5 fruit fly cellular contexts compared by ENCODE assay signal in genomic region chrX:6997653-6998491, dm6.
TF ChIP-seq lines count a peak whose summit lies in the region.

No protein-coding gene starts in this region.

- TF ChIP-seq CTCF in whole organism, embryonic (GFP tag; optimal IDR thresholded peaks at IDR 0.05; lab: Kevin White, UChicago): no peak

TF ChIP-seq in whole organism, adult, 20 proteins besides CTCF, POLR2A, EP300 and RAD21 (continues in another document):
- TF ChIP-seq CG7045 (GFP tag; optimal IDR thresholded peaks at IDR 0.05; lab: Kevin White, UChicago): no peak
- TF ChIP-seq cnc (optimal IDR thresholded peaks at IDR 0.05; lab: Kevin White, UChicago): no peak
- no peak for TF ChIP-seq Mnt (GFP tag; optimal IDR thresholded peaks at IDR 0.05; lab: Kevin White, UChicago)
- TF ChIP-seq bab1 (GFP tag; optimal IDR thresholded peaks at IDR 0.05; lab: Kevin White, UChicago): peak; percentile 55
- peak; percentile 50 for TF ChIP-seq CG14711 (tag; optimal IDR thresholded peaks at IDR 0.05; lab: Kevin White, UChicago)
- TF ChIP-seq tj (GFP tag; optimal IDR thresholded peaks at IDR 0.05; lab: Kevin White, UChicago): no peak
- TF ChIP-seq CG11617 (GFP tag; optimal IDR thresholded peaks at IDR 0.05; lab: Kevin White, UChicago): peak; percentile 8
- no peak for TF ChIP-seq toe (GFP tag; optimal IDR thresholded peaks at IDR 0.05; lab: Kevin White, UChicago)
- no peak for TF ChIP-seq CG7101 (tag; optimal IDR thresholded peaks at IDR 0.05; lab: Kevin White, UChicago)
- no peak for TF ChIP-seq Clk (GFP tag; optimal IDR thresholded peaks at IDR 0.05; lab: Kevin White, UChicago)
- TF ChIP-seq CG1620 (GFP tag; optimal IDR thresholded peaks at IDR 0.05; lab: Kevin White, UChicago): peak; percentile 29
- no peak for TF ChIP-seq ovo (GFP tag; optimal IDR thresholded peaks at IDR 0.05; lab: Kevin White, UChicago)
- no peak for TF ChIP-seq CG12768 (GFP tag; optimal IDR thresholded peaks at IDR 0.05; lab: Kevin White, UChicago)
- no peak for TF ChIP-seq kay (GFP tag; lab: Kevin White, UChicago; ENCODE audit: borderline replicate concordance)
- no peak for TF ChIP-seq CG33017 (tag; optimal IDR thresholded peaks at IDR 0.05; lab: Kevin White, UChicago)
- peak; percentile 50 for TF ChIP-seq CG5204 (GFP tag; optimal IDR thresholded peaks at IDR 0.05; lab: Kevin White, UChicago)
- TF ChIP-seq cic (GFP tag; optimal IDR thresholded peaks at IDR 0.05; lab: Kevin White, UChicago): no peak
- TF ChIP-seq pad (GFP tag; optimal IDR thresholded peaks at IDR 0.05; lab: Kevin White, UChicago): no peak
- no peak for TF ChIP-seq Crg-1 (GFP tag; optimal IDR thresholded peaks at IDR 0.05; lab: Kevin White, UChicago)

TF ChIP-seq in whole organism, embryonic, 481 proteins besides CTCF, POLR2A, EP300 and RAD21 (continues in another document):
- TF ChIP-seq CG2889 (GFP tag; IDR thresholded peaks at IDR 0.05; lab: Robert Waterston, UW) (no peak), CG17361 (GFP tag; IDR thresholded peaks at IDR 0.05; lab: Robert Waterston, UW) (peak; percentile 59), CG17385 (GFP tag; optimal IDR thresholded peaks at IDR 0.05; lab: Kevin White, UChicago) (no peak), CG10274 (GFP tag; optimal IDR thresholded peaks at IDR 0.05; lab: Kevin White, UChicago) (no peak), CG4854 (GFP tag; optimal IDR thresholded peaks at IDR 0.05; lab: Kevin White, UChicago) (no peak), CG13775 (GFP tag; optimal IDR thresholded peaks at IDR 0.05; lab: Kevin White, UChicago) (peak; percentile 24), CG7839 (tag; optimal IDR thresholded peaks at IDR 0.05; lab: Kevin White, UChicago) (peak; percentile 10), sc (optimal IDR thresholded peaks at IDR 0.05; lab: Kevin White, UChicago) (no peak), sc (GFP tag; optimal IDR thresholded peaks at IDR 0.05; lab: Kevin White, UChicago) (peak; percentile 32), HmgZ (tag; optimal IDR thresholded peaks at IDR 0.05; lab: Kevin White, UChicago) (no peak), CG10147 (GFP tag; optimal IDR thresholded peaks at IDR 0.05; lab: Kevin White, UChicago) (no peak), Tbp (GFP tag; optimal IDR thresholded peaks at IDR 0.05; lab: Kevin White, UChicago) (no peak), Gug (GFP tag; IDR thresholded peaks at IDR 0.05; lab: Robert Waterston, UW) (no peak), CG6765 (GFP tag; optimal IDR thresholded peaks at IDR 0.05; lab: Kevin White, UChicago) (no peak), CG31441 (GFP tag; IDR thresholded peaks at IDR 0.05; lab: Robert Waterston, UW) (no peak), NC2β (GFP tag; optimal IDR thresholded peaks at IDR 0.05; lab: Kevin White, UChicago) (no peak), CG9817 (tag; optimal IDR thresholded peaks at IDR 0.05; lab: Kevin White, UChicago) (no peak), al (GFP tag; IDR thresholded peaks at IDR 0.05; lab: Robert Waterston, UW) (no peak), pros (GFP tag; optimal IDR thresholded peaks at IDR 0.05; lab: Kevin White, UChicago) (no peak), CG43689 (GFP tag; IDR thresholded peaks at IDR 0.05; lab: Robert Waterston, UW) (no peak)

TF ChIP-seq in whole organism, prepupa, 60 proteins besides CTCF, POLR2A, EP300 and RAD21 (continues in another document):
- peak; percentile 5 for TF ChIP-seq CG6854 (GFP tag; optimal IDR thresholded peaks at IDR 0.05; lab: Kevin White, UChicago)
- TF ChIP-seq CG34406 (GFP tag; optimal IDR thresholded peaks at IDR 0.05; lab: Kevin White, UChicago): peak; percentile 82
- peak; percentile 74 for TF ChIP-seq Hr4 (GFP tag; optimal IDR thresholded peaks at IDR 0.05; lab: Kevin White, UChicago)
- peak; percentile 46 for TF ChIP-seq Lpt (GFP tag; optimal IDR thresholded peaks at IDR 0.05; lab: Kevin White, UChicago)
- TF ChIP-seq dsx (GFP tag; optimal IDR thresholded peaks at IDR 0.05; lab: Kevin White, UChicago; ENCODE audit: poor library complexity, severe bottlenecking): peak; percentile 82
- peak; percentile 86 for TF ChIP-seq Sox14 (GFP tag; optimal IDR thresholded peaks at IDR 0.05; lab: Kevin White, UChicago)
- peak; percentile 76 for TF ChIP-seq Eip75B (GFP tag; optimal IDR thresholded peaks at IDR 0.05; lab: Kevin White, UChicago)
- peak; percentile 56; the same call in 1 of the 2 replicates for TF ChIP-seq CG11294 (GFP tag; IDR thresholded peaks at IDR 0.05; lab: Robert Waterston, UW)
- TF ChIP-seq achi (GFP tag; optimal IDR thresholded peaks at IDR 0.05; lab: Kevin White, UChicago): peak; percentile 87
- no peak for TF ChIP-seq fkh (GFP tag; optimal IDR thresholded peaks at IDR 0.05; lab: Kevin White, UChicago)
- TF ChIP-seq topi (GFP tag; optimal IDR thresholded peaks at IDR 0.05; lab: Kevin White, UChicago): peak; percentile 91
- peak; percentile 55 for TF ChIP-seq CG16779 (tag; optimal IDR thresholded peaks at IDR 0.05; lab: Kevin White, UChicago)
- peak; percentile 88 for TF ChIP-seq lz (GFP tag; optimal IDR thresholded peaks at IDR 0.05; lab: Kevin White, UChicago)
- TF ChIP-seq Sox15 (GFP tag; optimal IDR thresholded peaks at IDR 0.05; lab: Kevin White, UChicago): peak; percentile 84
- TF ChIP-seq dac (GFP tag; optimal IDR thresholded peaks at IDR 0.05; lab: Kevin White, UChicago): peak; percentile 72
- TF ChIP-seq fd59A (GFP tag; optimal IDR thresholded peaks at IDR 0.05; lab: Kevin White, UChicago): peak; percentile 88
- peak; percentile 85 for TF ChIP-seq CG3919 (GFP tag; optimal IDR thresholded peaks at IDR 0.05; lab: Kevin White, UChicago)
- peak; percentile 85 for TF ChIP-seq CG31627 (GFP tag; optimal IDR thresholded peaks at IDR 0.05; lab: Kevin White, UChicago)
- peak; percentile 90 for TF ChIP-seq Ets96B (tag; optimal IDR thresholded peaks at IDR 0.05; lab: Kevin White, UChicago)

TF ChIP-seq in whole organism, pupa, 21 proteins besides CTCF, POLR2A, EP300 and RAD21 (continues in another document):
- TF ChIP-seq CG4496 (GFP tag; IDR thresholded peaks at IDR 0.05; lab: Robert Waterston, UW): peak; percentile 89
- TF ChIP-seq D1 (tag; optimal IDR thresholded peaks at IDR 0.05; lab: Kevin White, UChicago): peak; percentile 64
- TF ChIP-seq Ets98B (GFP tag; IDR thresholded peaks at IDR 0.05; lab: Robert Waterston, UW): peak; percentile 69
- TF ChIP-seq fd96Ca (GFP tag; IDR thresholded peaks at IDR 0.05; lab: Robert Waterston, UW): peak; percentile 64; the same call in 1 of the 3 replicates
- TF ChIP-seq gl (tag; optimal IDR thresholded peaks at IDR 0.05; lab: Kevin White, UChicago): peak; percentile 11
- no peak for TF ChIP-seq EcR (GFP tag; optimal IDR thresholded peaks at IDR 0.05; lab: Kevin White, UChicago)
- peak; percentile 52; the same call in 1 of the 2 replicates for TF ChIP-seq rn (GFP tag; IDR thresholded peaks at IDR 0.05; lab: Robert Waterston, UW)
- peak; percentile 65 for TF ChIP-seq Pif1A (GFP tag; optimal IDR thresholded peaks at IDR 0.05; lab: Kevin White, UChicago)
- 0 out of 2 replicates have a peak, but pooled peaks have one; percentile 17 for TF ChIP-seq CG10348 (GFP tag; IDR thresholded peaks at IDR 0.05; lab: Robert Waterston, UW)
- peak; percentile 89 for TF ChIP-seq CG17806 (tag; optimal IDR thresholded peaks at IDR 0.05; lab: Kevin White, UChicago)
- TF ChIP-seq CG14655 (GFP tag; optimal IDR thresholded peaks at IDR 0.05; lab: Kevin White, UChicago): peak; percentile 88
- peak; percentile 74 for TF ChIP-seq CG32121 (GFP tag; IDR thresholded peaks at IDR 0.05; lab: Robert Waterston, UW)
- TF ChIP-seq CG8159 (tag; optimal IDR thresholded peaks at IDR 0.05; lab: Kevin White, UChicago): peak; percentile 93
- TF ChIP-seq CG8301 (tag; optimal IDR thresholded peaks at IDR 0.05; lab: Kevin White, UChicago): peak; percentile 81
- TF ChIP-seq CG13204 (GFP tag; optimal IDR thresholded peaks at IDR 0.05; lab: Kevin White, UChicago): peak; percentile 58
- peak; percentile 89 for TF ChIP-seq CG34367 (tag; optimal IDR thresholded peaks at IDR 0.05; lab: Kevin White, UChicago)
- TF ChIP-seq Snoo (tag; optimal IDR thresholded peaks at IDR 0.05; lab: Kevin White, UChicago): peak; percentile 76
- TF ChIP-seq Pif1B (GFP tag; optimal IDR thresholded peaks at IDR 0.05; lab: Kevin White, UChicago): peak; percentile 66
- peak; percentile 77 for TF ChIP-seq CG12605 (GFP tag; IDR thresholded peaks at IDR 0.05; lab: Robert Waterston, UW)
- peak; percentile 88 for TF ChIP-seq CG9948 (tag; optimal IDR thresholded peaks at IDR 0.05; lab: Kevin White, UChicago)

TF ChIP-seq in whole organism, wandering third instar larva, 38 proteins besides CTCF, POLR2A, EP300 and RAD21 (continues in another document):
- peak; percentile 80 for TF ChIP-seq h (GFP tag; optimal IDR thresholded peaks at IDR 0.05; lab: Kevin White, UChicago)
- peak; percentile 18 for TF ChIP-seq Hr83 (GFP tag; optimal IDR thresholded peaks at IDR 0.05; lab: Kevin White, UChicago; ENCODE audit: poor library complexity, severe bottlenecking)
- TF ChIP-seq sage (GFP tag; optimal IDR thresholded peaks at IDR 0.05; lab: Kevin White, UChicago): no peak
- TF ChIP-seq CG32264 (GFP tag; optimal IDR thresholded peaks at IDR 0.05; lab: Kevin White, UChicago): peak; percentile 34
- TF ChIP-seq GATAd (GFP tag; optimal IDR thresholded peaks at IDR 0.05; lab: Kevin White, UChicago): no peak
- TF ChIP-seq CG9705 (GFP tag; optimal IDR thresholded peaks at IDR 0.05; lab: Kevin White, UChicago): peak; percentile 69
- TF ChIP-seq dmrt93B (GFP tag; optimal IDR thresholded peaks at IDR 0.05; lab: Kevin White, UChicago): peak; percentile 79
- TF ChIP-seq fru (GFP tag; optimal IDR thresholded peaks at IDR 0.05; lab: Kevin White, UChicago): peak; percentile 79
- peak in 1 of 2 experiments; percentile 51 for TF ChIP-seq dl (GFP tag; optimal IDR thresholded peaks at IDR 0.05; lab: Kevin White, UChicago; ENCODE audit: insufficient read depth in 1 of 2, partially characterized antibody in 2 of 2)
- peak in 1 of 2 experiments; percentile 74 for TF ChIP-seq foxo (GFP tag; optimal IDR thresholded peaks at IDR 0.05; lab: Kevin White, UChicago)
- TF ChIP-seq brk (GFP tag; optimal IDR thresholded peaks at IDR 0.05; lab: Kevin White, UChicago): peak; percentile 33
- TF ChIP-seq rgr (GFP tag; optimal IDR thresholded peaks at IDR 0.05; lab: Kevin White, UChicago): peak; percentile 77
- no peak for TF ChIP-seq CrebA (GFP tag; optimal IDR thresholded peaks at IDR 0.05; lab: Kevin White, UChicago; ENCODE audit: borderline replicate concordance)
- no peak for TF ChIP-seq Mio (GFP tag; optimal IDR thresholded peaks at IDR 0.05; lab: Kevin White, UChicago)
- no peak for TF ChIP-seq jim (GFP tag; optimal IDR thresholded peaks at IDR 0.05; lab: Kevin White, UChicago)
- TF ChIP-seq Myc (optimal IDR thresholded peaks at IDR 0.05; lab: Kevin White, UChicago): no peak
- no peak for TF ChIP-seq lola (GFP tag; optimal IDR thresholded peaks at IDR 0.05; lab: Kevin White, UChicago)
- TF ChIP-seq woc (GFP tag; optimal IDR thresholded peaks at IDR 0.05; lab: Kevin White, UChicago): peak; percentile 73
- TF ChIP-seq Jra (GFP tag; optimal IDR thresholded peaks at IDR 0.05; lab: Kevin White, UChicago): no peak
- no peak for TF ChIP-seq Dif (GFP tag; optimal IDR thresholded peaks at IDR 0.05; lab: Kevin White, UChicago; ENCODE audit: partially characterized antibody)
- TF ChIP-seq sv (GFP tag; optimal IDR thresholded peaks at IDR 0.05; lab: Kevin White, UChicago): no peak
- TF ChIP-seq psq (GFP tag; optimal IDR thresholded peaks at IDR 0.05; lab: Kevin White, UChicago): peak; percentile 75
